Worm (Caenorhabditis elegans) whole organism, mixed stage, embryonic: ENCODE measurements around the gene C40H1.8.

Experiments used
- M03D4.4 ChIP-seq: sonication (generic microtip); optimal IDR thresholded peaks from 2 replicates; lab custom pipeline; 2017; ENCODE audit warnings: mild to moderate bottlenecking, missing genetic modification characterization, missing compliant biosample characterization
- blmp-1 ChIP-seq: fragments of 150-350 bp; optimal IDR thresholded peaks from 2 replicates; lab custom pipeline; 2014; ENCODE audit warnings: missing biosample characterization, missing genetic modification characterization
- ceh-39 ChIP-seq: fragments of 150-350 bp; optimal IDR thresholded peaks from 2 replicates; lab custom pipeline; 2014; ENCODE audit warnings: missing biosample characterization, missing genetic modification characterization
- ceh-83 ChIP-seq: fragments of 200-800 bp; sonication (Bioruptor generic); optimal IDR thresholded peaks from 2 replicates; lab custom pipeline; 2018; ENCODE audit warnings: mild to moderate bottlenecking, missing genetic modification characterization, missing compliant biosample characterization
- ces-1 ChIP-seq: fragments of 150-350 bp; optimal IDR thresholded peaks from 2 replicates; lab custom pipeline; 2014; ENCODE audit warnings: missing biosample characterization, missing genetic modification reagents, missing genetic modification characterization
- drap-1 ChIP-seq: fragments of 200-800 bp; sonication (Bioruptor generic); optimal IDR thresholded peaks from 3 replicates; lab custom pipeline; 2018; ENCODE audit warnings: mild to moderate bottlenecking, missing genetic modification characterization, missing compliant biosample characterization
- elt-1 ChIP-seq: sonication (generic microtip); optimal IDR thresholded peaks from 2 replicates; lab custom pipeline; 2017; ENCODE audit warnings: missing genetic modification characterization, mild to moderate bottlenecking, missing compliant biosample characterization, antibody characterized with exemption, moderate library complexity, borderline replicate concordance; ENCODE audit not compliant: insufficient read depth
- elt-3 ChIP-seq: fragments of 150-350 bp; optimal IDR thresholded peaks from 2 replicates; lab custom pipeline; 2014; ENCODE audit warnings: missing biosample characterization, missing genetic modification characterization
- ham-2 ChIP-seq: fragments of 200-800 bp; sonication (Bioruptor generic); optimal IDR thresholded peaks from 2 replicates; lab custom pipeline; 2018; ENCODE audit warnings: mild to moderate bottlenecking, missing genetic modification characterization, missing compliant biosample characterization
- hlh-1 ChIP-seq: fragments of 150-350 bp; optimal IDR thresholded peaks from 2 replicates; lab custom pipeline; 2014; ENCODE audit warnings: missing biosample characterization, missing genetic modification reagents, missing genetic modification characterization
- lin-13 ChIP-seq: fragments of 150-350 bp; optimal IDR thresholded peaks from 2 replicates; lab custom pipeline; 2014; ENCODE audit warnings: missing biosample characterization, missing genetic modification characterization
- lin-32 ChIP-seq: fragments of 200-800 bp; sonication (Bioruptor generic); optimal IDR thresholded peaks from 2 replicates; lab custom pipeline; 2018; ENCODE audit warnings: mild to moderate bottlenecking, missing genetic modification characterization, missing compliant biosample characterization
- lsy-2 ChIP-seq: fragments of 150-350 bp; optimal IDR thresholded peaks from 2 replicates; lab custom pipeline; 2014; ENCODE audit warnings: missing biosample characterization, missing genetic modification characterization
- mab-5 ChIP-seq: fragments of 150-350 bp; optimal IDR thresholded peaks from 2 replicates; lab custom pipeline; 2014; ENCODE audit warnings: missing biosample characterization, missing genetic modification characterization
- mep-1 ChIP-seq: fragments of 150-350 bp; optimal IDR thresholded peaks from 2 replicates; lab custom pipeline; 2017; ENCODE audit warnings: missing biosample characterization, missing genetic modification reagents, missing genetic modification characterization, inconsistent platforms
- mls-2 ChIP-seq: sonication (generic microtip); optimal IDR thresholded peaks from 2 replicates; lab custom pipeline; 2016; ENCODE audit warnings: mild to moderate bottlenecking, missing genetic modification characterization, moderate library complexity, missing compliant biosample characterization
- nhr-12 ChIP-seq: fragments of 150-350 bp; optimal IDR thresholded peaks from 2 replicates; lab custom pipeline; 2014; ENCODE audit warnings: missing biosample characterization, missing genetic modification characterization
- nhr-2 ChIP-seq: fragments of 150-350 bp; optimal IDR thresholded peaks from 2 replicates; lab custom pipeline; 2014; ENCODE audit warnings: missing biosample characterization, missing genetic modification characterization
- nhr-237 ChIP-seq: fragments of 150-350 bp; optimal IDR thresholded peaks from 2 replicates; lab custom pipeline; 2014; ENCODE audit warnings: missing biosample characterization, missing genetic modification characterization
- nhr-28 ChIP-seq: fragments of 150-350 bp; optimal IDR thresholded peaks from 2 replicates; lab custom pipeline; 2014; ENCODE audit warnings: missing biosample characterization, missing genetic modification characterization
- nhr-76 ChIP-seq: sonication (generic microtip); optimal IDR thresholded peaks from 2 replicates; lab custom pipeline; 2017; ENCODE audit warnings: missing biosample characterization, missing genetic modification characterization
- sem-2 ChIP-seq: fragments of 200-800 bp; sonication (Bioruptor generic); optimal IDR thresholded peaks from 2 replicates; lab custom pipeline; 2018; ENCODE audit warnings: mild to moderate bottlenecking, missing genetic modification characterization, missing compliant biosample characterization
- tbx-8 ChIP-seq: fragments of 200-800 bp; sonication (Bioruptor generic); optimal IDR thresholded peaks from 2 replicates; lab custom pipeline; 2018; ENCODE audit warnings: mild to moderate bottlenecking, missing genetic modification characterization, moderate library complexity, missing compliant biosample characterization
- unc-120 ChIP-seq: sonication (generic microtip); optimal IDR thresholded peaks from 2 replicates; lab custom pipeline; 2017; ENCODE audit warnings: missing genetic modification characterization, missing compliant biosample characterization; ENCODE audit not compliant: poor library complexity, severe bottlenecking
- unc-39 ChIP-seq: fragments of 150-350 bp; optimal IDR thresholded peaks from 2 replicates; lab custom pipeline; 2014; ENCODE audit warnings: missing biosample characterization, missing genetic modification characterization
- zip-8 ChIP-seq: fragments of 150-350 bp; optimal IDR thresholded peaks from 2 replicates; lab custom pipeline; 2014; ENCODE audit warnings: missing biosample characterization, missing genetic modification characterization
- ztf-11 ChIP-seq: fragments of 150-350 bp; optimal IDR thresholded peaks from 2 replicates; lab custom pipeline; 2014; ENCODE audit warnings: missing biosample characterization, missing genetic modification characterization

C40H1.8 gene

DNA sequence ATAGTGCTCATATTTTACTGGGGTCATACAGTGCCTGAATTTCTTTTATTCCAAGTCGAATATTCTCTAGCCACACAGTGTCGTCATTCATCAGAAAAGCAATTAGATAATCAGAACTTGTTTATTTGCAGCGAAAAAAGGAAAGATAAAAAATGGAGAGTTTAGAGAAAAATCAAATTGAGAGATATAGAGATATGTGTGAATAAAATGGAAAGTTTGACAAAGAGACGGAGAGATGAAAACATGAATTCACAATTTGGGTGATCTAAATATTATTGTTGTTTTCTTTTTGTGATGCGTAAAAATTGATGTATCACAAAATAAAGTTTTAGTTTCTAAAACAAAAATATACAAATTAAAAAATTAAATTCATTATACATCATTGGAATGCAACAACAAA lies 13.8 kb upstream of the C40H1.8 start:
- TF ChIP-seq blmp-1 (tag; lab: Kevin White, UChicago), result peak; percentile 69
- no peak for TF ChIP-seq mep-1 (tag; lab: Kevin White, UChicago)

DNA sequence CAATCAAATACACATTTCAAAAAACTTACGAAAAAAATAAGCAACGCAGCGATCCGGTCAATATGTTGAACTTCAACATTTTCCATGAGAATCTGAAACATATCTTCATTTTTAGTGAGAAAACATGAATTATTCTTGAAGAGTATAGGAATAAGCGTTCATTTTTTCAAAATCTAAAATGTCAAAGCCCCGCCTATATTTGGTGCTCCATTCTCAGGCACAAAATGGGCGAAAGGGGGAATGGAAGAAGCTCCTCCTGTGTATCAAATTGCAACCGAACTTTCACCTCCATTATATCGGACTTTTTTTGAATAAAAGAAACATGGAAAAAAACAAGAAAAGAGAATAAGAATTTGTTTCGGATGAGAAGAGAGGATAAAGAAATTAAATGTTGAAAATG lies 7.9 kb upstream of the C40H1.8 start, which contains the start of gene srx-45:
srx-45 (minus strand) TSS at position 101 of the 400 bp plus-strand sequence.
- TF ChIP-seq nhr-2 (tag; lab: Kevin White, UChicago) (no peak), sem-2 (GFP tag; lab: Kevin White, UChicago) (no peak), nhr-237 (tag; lab: Kevin White, UChicago) (no peak), tbx-8 (GFP tag; lab: Kevin White, UChicago) (no peak), nhr-28 (tag; lab: Kevin White, UChicago) (no peak), lin-32 (no peak), mep-1 (tag; lab: Kevin White, UChicago) (no peak)

DNA sequence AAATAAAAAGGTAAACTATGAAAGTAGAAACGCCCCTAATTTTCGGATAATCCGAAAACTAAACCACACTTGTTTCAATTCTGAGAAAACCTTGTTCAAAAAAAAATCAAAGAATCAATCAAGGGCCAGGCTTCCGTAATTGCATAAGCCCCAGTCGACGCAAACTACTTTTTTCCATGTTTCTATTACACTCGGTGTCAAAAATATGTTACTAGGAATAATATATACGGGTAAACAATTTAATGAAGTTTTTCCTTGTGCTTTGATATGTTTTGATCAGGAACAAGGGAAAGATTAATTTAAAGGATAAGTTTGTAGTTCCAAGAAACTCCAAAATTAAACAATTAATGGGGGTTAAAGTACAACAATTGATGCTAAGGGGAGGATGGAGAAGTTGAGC lies 4.7 kb upstream of the C40H1.8 start:
- TF ChIP-seq ham-2 (GFP tag; lab: Kevin White, UChicago) (no peak), unc-39 (no peak), nhr-28 (tag; lab: Kevin White, UChicago) (no peak), tbx-8 (GFP tag; lab: Kevin White, UChicago) (no peak), drap-1 (GFP tag; lab: Kevin White, UChicago) (no peak), nhr-2 (tag; lab: Kevin White, UChicago) (no peak), nhr-237 (tag; lab: Kevin White, UChicago) (no peak), zip-8 (no peak), ztf-11 (tag; lab: Kevin White, UChicago) (no peak), lin-32 (no peak), lin-13 (tag; lab: Kevin White, UChicago) (no peak), hlh-1 (tag; lab: Kevin White, UChicago) (no peak), blmp-1 (tag; lab: Kevin White, UChicago) (no peak), unc-120 (tag; lab: Kevin White, UChicago) (no peak), mep-1 (tag; lab: Kevin White, UChicago) (no peak), lsy-2 (no peak), M03D4.4 (tag; lab: Kevin White, UChicago) (no peak)

DNA sequence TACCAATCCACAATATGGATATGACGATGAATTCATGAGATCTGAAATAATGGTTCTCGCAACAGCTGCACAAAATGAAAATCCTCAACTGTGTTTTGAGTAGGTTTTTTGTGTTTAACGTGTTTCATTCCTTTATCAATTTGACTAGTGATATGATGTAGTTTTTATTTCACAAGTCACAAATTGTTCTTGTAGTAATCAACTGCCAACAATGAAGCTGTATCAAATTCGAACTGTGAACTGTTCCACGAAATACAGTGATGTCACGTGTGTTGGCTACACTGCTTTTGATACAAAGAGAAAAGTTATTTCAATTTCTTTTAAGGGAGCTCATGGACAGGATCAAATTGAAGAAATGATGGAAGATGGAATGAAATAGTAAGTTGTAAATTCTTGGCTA lies 663 bp downstream of the C40H1.8 start:
- TF ChIP-seq tbx-8 (GFP tag; lab: Kevin White, UChicago), result no peak
- TF ChIP-seq elt-3 (tag; lab: Kevin White, UChicago), result no peak
- no peak for TF ChIP-seq hlh-1 (tag; lab: Kevin White, UChicago)
- no peak for TF ChIP-seq nhr-28 (tag; lab: Kevin White, UChicago)
- no peak for TF ChIP-seq mab-5
- TF ChIP-seq lin-13 (tag; lab: Kevin White, UChicago), result no peak
- no peak for TF ChIP-seq ham-2 (GFP tag; lab: Kevin White, UChicago)
- TF ChIP-seq ces-1 (GFP tag; lab: Kevin White, UChicago), result no peak
- no peak for TF ChIP-seq unc-39
- TF ChIP-seq zip-8, result no peak
- TF ChIP-seq ceh-83 (GFP tag; lab: Kevin White, UChicago), result no peak
- TF ChIP-seq drap-1 (GFP tag; lab: Kevin White, UChicago), result no peak
- TF ChIP-seq nhr-237 (tag; lab: Kevin White, UChicago), result no peak
- TF ChIP-seq nhr-76, result no peak
- TF ChIP-seq nhr-12 (tag; lab: Kevin White, UChicago), result no peak
- no peak for TF ChIP-seq ztf-11 (tag; lab: Kevin White, UChicago)

DNA sequence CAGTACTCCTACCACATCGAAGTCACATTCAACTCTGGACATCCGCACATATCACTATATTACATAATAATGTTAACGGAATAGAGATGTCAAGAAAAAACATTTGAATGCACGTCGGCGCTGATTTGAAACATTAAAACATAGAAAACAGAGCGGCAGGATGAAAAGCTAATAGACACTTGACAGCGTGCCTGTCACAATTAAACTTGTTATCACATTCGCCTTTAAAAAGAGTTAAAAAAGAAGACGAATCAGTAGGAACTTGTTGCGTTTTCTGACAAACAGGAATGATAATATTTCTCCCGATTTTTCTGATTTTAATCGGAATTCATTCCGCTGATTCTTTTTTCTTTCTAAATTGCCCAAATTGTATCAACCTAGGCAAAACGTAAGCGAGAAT lies 3.1 kb downstream of the C40H1.8 start:
- TF ChIP-seq mls-2 (tag; lab: Kevin White, UChicago) (no peak), elt-1 (tag; lab: Kevin White, UChicago) (no peak), nhr-28 (tag; lab: Kevin White, UChicago) (no peak), lin-13 (tag; lab: Kevin White, UChicago) (no peak), lin-32 (no peak), nhr-2 (tag; lab: Kevin White, UChicago) (no peak), mep-1 (tag; lab: Kevin White, UChicago) (no peak), zip-8 (no peak), M03D4.4 (tag; lab: Kevin White, UChicago) (no peak), blmp-1 (tag; lab: Kevin White, UChicago) (no peak), hlh-1 (tag; lab: Kevin White, UChicago) (no peak), mab-5 (no peak), ham-2 (GFP tag; lab: Kevin White, UChicago) (no peak), nhr-12 (tag; lab: Kevin White, UChicago) (no peak)
- TF ChIP-seq, all 35 proteins: peak for 0

DNA sequence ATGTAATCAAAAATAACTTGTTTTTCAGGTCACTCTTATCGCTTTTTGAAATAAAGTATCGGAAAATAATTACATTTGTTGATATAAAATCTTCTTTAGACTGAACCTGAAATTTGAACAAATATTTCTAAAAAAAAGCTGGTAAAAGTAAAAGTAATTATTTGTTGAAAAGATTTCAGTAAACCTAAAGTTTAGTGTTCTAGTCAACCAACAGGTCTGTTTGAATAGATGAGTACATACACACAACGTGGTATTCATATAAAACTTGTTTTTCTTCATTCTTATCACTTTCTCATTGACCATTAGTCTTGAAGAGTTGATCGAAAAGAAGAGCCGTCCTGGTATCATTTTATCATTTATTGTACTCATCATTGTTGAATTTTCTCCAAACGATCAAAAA lies 5.1 kb downstream of the C40H1.8 start, which contains the start of gene C40H1.9:
C40H1.9 (plus strand) TSS at position 301 of the 400 bp plus-strand sequence.
- TF ChIP-seq nhr-76, result no peak
- TF ChIP-seq elt-3 (tag; lab: Kevin White, UChicago), result no peak
- no peak for TF ChIP-seq ceh-39 (tag; lab: Kevin White, UChicago)
